Fruit fly (Drosophila melanogaster) ovary, adult (tissue): ENCODE data around the gene ara.

ENCODE experiments used
- CG17801 ChIP-seq: fragments of 200-800 bp; optimal IDR thresholded peaks from 2 replicates; lab custom pipeline; 2019; ENCODE audit warnings: missing biosample characterization, mild to moderate bottlenecking, missing genetic modification characterization, moderate library complexity; ENCODE audit not compliant: partially characterized antibody

Gene ara

DNA sequence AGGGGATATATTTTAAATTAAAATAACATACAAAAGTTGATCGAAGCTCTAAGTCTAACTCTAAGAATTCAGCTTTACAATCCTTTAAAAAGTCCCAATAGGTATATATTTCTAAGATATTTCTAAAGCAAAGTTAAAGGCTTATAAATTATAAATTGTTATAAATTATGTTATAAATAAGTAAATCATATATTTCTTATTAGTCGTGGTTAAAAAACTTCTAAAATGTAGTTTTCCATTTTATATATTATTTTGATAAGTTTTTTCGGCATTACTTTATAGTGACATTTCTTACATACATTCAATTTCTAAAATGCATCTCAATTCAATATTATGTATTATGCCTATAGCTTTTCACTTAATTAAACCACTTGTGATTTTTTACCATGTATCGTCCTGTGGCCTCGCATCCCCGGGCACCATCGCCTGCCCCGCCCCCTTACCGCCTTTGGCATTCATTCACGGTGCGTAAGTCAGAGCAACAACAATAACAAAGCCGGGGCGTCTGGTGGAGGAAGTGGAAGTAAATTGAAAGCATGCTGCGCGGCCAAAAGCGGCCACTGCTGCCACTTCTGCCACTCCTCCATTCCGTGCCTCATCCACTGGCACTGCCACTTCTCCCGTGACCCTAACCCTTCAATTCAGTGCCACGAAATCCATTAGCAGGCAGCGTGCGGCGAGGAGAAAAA is 58.6 kb downstream of the ara start:
- no peak for TF ChIP-seq CG17801 (GFP tag; lab: Kevin White, UChicago)

dm6 chr3L:12639608-12639967 is 59.1 kb downstream of the ara start:
- no peak for TF ChIP-seq CG17801 (GFP tag; lab: Kevin White, UChicago)

DNA sequence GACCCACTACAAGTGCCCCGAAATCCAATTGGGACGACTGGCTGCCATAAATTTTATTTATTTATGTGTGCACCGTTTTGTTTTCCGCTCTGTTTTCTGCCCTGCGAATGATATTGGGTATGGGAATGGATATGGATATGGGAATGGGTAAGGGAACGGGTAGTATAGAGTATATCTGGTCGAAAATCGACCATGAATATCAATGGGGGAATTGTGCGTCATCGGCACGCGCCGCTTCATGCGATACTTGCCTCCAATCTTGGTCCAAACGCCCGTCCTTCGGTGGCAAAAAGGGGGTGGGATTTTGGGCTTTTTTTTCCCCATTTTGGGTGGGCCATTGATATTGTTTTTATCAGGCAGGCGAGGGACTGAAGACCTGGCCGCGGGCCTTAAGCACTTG is 60.2 kb downstream of the ara start:
- TF ChIP-seq CG17801 (GFP tag; lab: Kevin White, UChicago): no peak

- no peak for TF ChIP-seq CG17801 (GFP tag; lab: Kevin White, UChicago)
These were observed 61.9 kb downstream of the ara start for dm6 chr3L:12642339-12642895.

- no peak for TF ChIP-seq CG17801 (GFP tag; lab: Kevin White, UChicago)
These were observed 63.6 kb downstream of the ara start for dm6 chr3L:12643820-12644744.
